Worm (Caenorhabditis elegans) whole organism, midembryonic: ENCODE measurements around the gene cutl-9.

Experiments used
- T22C8.4 ChIP-seq: fragments of 200-800 bp; sonication (Bioruptor generic); IDR thresholded peaks from 2 replicates; pipeline ENCODE4 v1.3.6; 2022; ENCODE audit warnings: missing genetic modification characterization, missing compliant biosample characterization
- cog-1 ChIP-seq: sonication (generic microtip); optimal IDR thresholded peaks from 2 replicates; lab custom pipeline; 2016; ENCODE audit warnings: missing genetic modification characterization, missing compliant biosample characterization
- flt-1 ChIP-seq: fragments of 200-800 bp; sonication (Bioruptor generic); IDR thresholded peaks from 2 replicates; pipeline ENCODE4 v1.3.6; 2022; ENCODE audit warnings: missing genetic modification characterization, missing compliant biosample characterization
- klf-2 ChIP-seq: fragments of 200-800 bp; sonication (Bioruptor generic); conservative IDR thresholded peaks from 2 replicates; pipeline ENCODE4 v1.3.6; 2022; ENCODE audit warnings: missing genetic modification reagents, missing genetic modification characterization, missing compliant biosample characterization
- med-1 ChIP-seq: sonication (generic microtip); optimal IDR thresholded peaks from 2 replicates; lab custom pipeline; 2017; ENCODE audit warnings: missing genetic modification characterization, mild to moderate bottlenecking, missing compliant biosample characterization, antibody characterized with exemption, missing genetic modification reagents; ENCODE audit not compliant: insufficient read depth
- ref-1 ChIP-seq: fragments of 200-800 bp; sonication (Bioruptor generic); conservative IDR thresholded peaks from 2 replicates; pipeline ENCODE4 v1.3.6; 2022; ENCODE audit warnings: missing genetic modification reagents, missing genetic modification characterization, missing compliant biosample characterization
- tab-1 ChIP-seq: fragments of 200-800 bp; sonication (Bioruptor generic); IDR thresholded peaks from 2 replicates; pipeline ENCODE4 v1.3.6; 2022; ENCODE audit warnings: missing genetic modification characterization, missing compliant biosample characterization
- ztf-23 ChIP-seq: fragments of 200-800 bp; sonication (Bioruptor generic); IDR thresholded peaks from 2 replicates; pipeline ENCODE4 v1.3.6; 2022; ENCODE audit warnings: missing genetic modification reagents, missing genetic modification characterization, missing compliant biosample characterization
- ztf-29 ChIP-seq: fragments of 200-800 bp; sonication (Bioruptor generic); IDR thresholded peaks from 2 replicates; pipeline ENCODE4 v1.3.6; 2022; ENCODE audit warnings: missing genetic modification reagents, missing genetic modification characterization, missing compliant biosample characterization

DNA sequence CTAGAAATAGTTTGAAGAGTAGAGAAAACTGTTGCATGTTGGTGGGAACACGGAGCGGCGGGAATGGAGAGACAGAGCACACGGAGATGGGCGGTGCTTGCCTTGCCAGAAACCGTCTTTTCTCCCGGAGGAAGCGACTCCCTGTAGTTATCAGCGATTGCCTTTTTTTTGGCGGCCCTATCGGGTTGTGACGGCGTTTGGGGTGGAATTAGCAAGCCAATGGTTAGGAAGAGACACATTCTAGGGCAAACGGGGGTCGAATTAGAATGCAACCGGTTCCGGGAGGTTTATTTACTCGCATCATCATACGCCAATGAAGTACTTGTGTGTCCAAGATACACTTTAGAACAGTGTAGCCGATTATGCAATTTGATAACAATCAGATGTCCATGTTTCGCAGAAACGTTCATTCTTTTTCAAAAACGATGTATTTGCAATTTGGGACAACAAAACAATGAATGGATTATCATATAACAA lies 35.6 kb downstream of the cutl-9 start, which contains the start of gene lact-3:
- TF ChIP-seq flt-1 (GFP tag; lab: Robert Waterston, UW) = no peak
- TF ChIP-seq med-1 = no peak
- TF ChIP-seq klf-2 (GFP tag; lab: Robert Waterston, UW) = no peak
- no peak for TF ChIP-seq ztf-29 (GFP tag; lab: Robert Waterston, UW)
- no peak for TF ChIP-seq ztf-23 (GFP tag; lab: Robert Waterston, UW)
- no peak for TF ChIP-seq cog-1 (tag; lab: Kevin White, UChicago)
- TF ChIP-seq ref-1 (GFP tag; lab: Robert Waterston, UW) = no peak
- TF ChIP-seq tab-1 (GFP tag; lab: Robert Waterston, UW) = no peak
- TF ChIP-seq T22C8.4 (GFP tag; lab: Robert Waterston, UW) = no peak
